Worm (Caenorhabditis elegans): ENCODE data around the gene pis-1.

The pis-1 gene

DNA sequence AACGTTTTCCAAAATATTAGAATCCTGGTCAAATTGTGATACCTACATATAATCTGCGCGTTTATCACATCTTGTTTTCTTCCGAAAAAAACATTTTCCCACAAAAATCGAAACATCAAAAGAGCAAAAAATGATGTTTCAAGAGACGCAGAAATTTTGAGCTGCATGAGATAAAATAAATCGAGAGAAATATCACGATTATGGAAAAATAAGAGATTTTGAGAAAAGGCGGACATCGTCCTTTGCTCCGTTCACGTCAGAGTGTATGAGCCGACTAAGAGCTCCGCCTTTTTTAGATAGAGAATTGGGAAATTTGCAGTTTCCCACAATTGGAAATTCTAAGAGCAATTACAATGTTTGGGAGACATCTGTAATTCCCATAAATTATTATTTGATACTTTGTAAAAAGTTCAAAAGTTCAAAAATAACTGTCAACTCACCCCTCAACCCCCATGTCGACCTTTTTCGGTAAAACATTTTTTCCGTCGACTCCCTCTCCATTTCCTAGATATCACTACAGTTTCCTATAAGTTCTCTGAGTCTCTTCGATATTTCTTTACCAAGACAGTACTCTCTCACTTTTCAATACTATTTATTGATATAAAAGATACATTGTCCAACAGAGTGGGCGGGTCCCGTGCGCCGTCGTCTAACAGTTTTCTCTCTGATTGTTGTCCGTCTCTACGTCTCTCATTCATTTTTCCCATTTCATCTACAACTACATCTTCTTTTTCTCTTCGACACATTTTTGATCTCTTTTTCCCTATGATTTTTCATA lies 39.6 kb downstream of the pis-1 start:
- TF ChIP-seq hmg-1.1 (GFP tag; IDR thresholded peaks at IDR 0.05) (0 out of 2 replicates have a peak, but pooled peaks have one; percentile 15), ctbp-1 (GFP tag; IDR thresholded peaks at IDR 0.05) (0 out of 2 replicates have a peak, but pooled peaks have one; percentile 44), pqm-1 (tag; optimal IDR thresholded peaks at IDR 0.05) (peak; percentile 60), unc-62 (GFP tag; optimal IDR thresholded peaks at IDR 0.05 in 1 of 2) (no peak), unc-62 (tag; optimal IDR thresholded peaks at IDR 0.05) (no peak), mdl-1 (tag; optimal IDR thresholded peaks at IDR 0.05) (peak in 1 of 2 experiments; percentile 57), pha-4 (GFP tag; IDR thresholded peaks at IDR 0.05) (no peak), pha-4 (tag; optimal IDR thresholded peaks at IDR 0.05) (no peak), nhr-25 (tag; optimal IDR thresholded peaks at IDR 0.05; ENCODE audit: borderline replicate concordance, insufficient read depth) (peak; percentile 11), egl-43 (GFP tag; IDR thresholded peaks at IDR 0.05) (no peak), tra-1 (GFP tag; IDR thresholded peaks at IDR 0.05) (no peak), cey-2 (tag; optimal IDR thresholded peaks at IDR 0.05; ENCODE audit: borderline replicate concordance, insufficient read depth) (peak; percentile 6), nhr-10 (tag; optimal IDR thresholded peaks at IDR 0.05) (peak; percentile 10), nhr-237 (tag; optimal IDR thresholded peaks at IDR 0.05) (no peak), dve-1 (tag; optimal IDR thresholded peaks at IDR 0.05; ENCODE audit: insufficient read depth) (peak; percentile 89), hlh-11 (tag; optimal IDR thresholded peaks at IDR 0.05) (peak; percentile 69), daf-16 (GFP tag; optimal IDR thresholded peaks at IDR 0.05) (no peak), daf-16 (tag; optimal IDR thresholded peaks at IDR 0.05) (peak; percentile 56), mep-1 (tag; optimal IDR thresholded peaks at IDR 0.05) (peak; percentile 39), spr-3 (GFP tag; optimal IDR thresholded peaks at IDR 0.05) (no peak), hlh-30 (tag; optimal IDR thresholded peaks at IDR 0.05; ENCODE audit: insufficient read depth) (peak; percentile 73), ZK546.5 (tag; optimal IDR thresholded peaks at IDR 0.05) (no peak), nhr-102 (tag; optimal IDR thresholded peaks at IDR 0.05) (no peak), jun-1 (tag; optimal IDR thresholded peaks at IDR 0.05) (no peak), set-16 (GFP tag; IDR thresholded peaks at IDR 0.05) (no peak), dmd-6 (GFP tag; IDR thresholded peaks at IDR 0.05) (peak; percentile 71), Y5F2A.4 (GFP tag; optimal IDR thresholded peaks at IDR 0.05) (no peak), nhr-77 (tag; optimal IDR thresholded peaks at IDR 0.05) (peak; percentile 48), lir-3 (tag; optimal IDR thresholded peaks at IDR 0.05) (no peak), madf-5 (GFP tag; IDR thresholded peaks at IDR 0.05) (no peak), aha-1 (tag) (no peak), lsy-2 (tag; optimal IDR thresholded peaks at IDR 0.05) (peak in 1 of 2 experiments; percentile 24), arid-1 (GFP tag; conservative IDR thresholded peaks at IDR 0.05) (no peak), nhr-28 (tag; optimal IDR thresholded peaks at IDR 0.05) (peak; percentile 94)

ce11 chrIV:9755713-9756112 lies 40.7 kb downstream of the pis-1 start:
- peak; percentile 61 for TF ChIP-seq nhr-28 (tag; optimal IDR thresholded peaks at IDR 0.05)
- TF ChIP-seq saeg-2 (GFP tag; IDR thresholded peaks at IDR 0.05), result no peak

ce11 chrIV:9748342-9748741 lies 48.1 kb downstream of the pis-1 start, which contains the start of gene C28D4.8:
C28D4.8 (minus strand) TSS chrIV:9748442.
- TF ChIP-seq dmd-8 (GFP tag; IDR thresholded peaks at IDR 0.05) (no peak), Y5F2A.4 (GFP tag; optimal IDR thresholded peaks at IDR 0.05) (no peak), mdl-1 (tag; optimal IDR thresholded peaks at IDR 0.05) (no peak), ceh-62 (tag; optimal IDR thresholded peaks at IDR 0.05) (no peak), ces-1 (GFP tag; optimal IDR thresholded peaks at IDR 0.05) (no peak), madf-9 (GFP tag; conservative IDR thresholded peaks at IDR 0.05) (no peak), fos-1 (tag; optimal IDR thresholded peaks at IDR 0.05) (no peak), mxl-2 (GFP tag; conservative IDR thresholded peaks at IDR 0.05) (no peak)
